Fruit fly (Drosophila melanogaster) whole organism, embryonic: ENCODE data around the gene scramb2.

Source experiments
- ATbp ChIP-seq: fragments of 200-800 bp; sonication (Bioruptor generic); optimal IDR thresholded peaks from 2 replicates; lab custom pipeline; 2017; ENCODE audit warnings: missing biosample characterization, mild to moderate bottlenecking, missing genetic modification characterization, missing genetic modification reagents
- BEAF-32 ChIP-seq: fragments of 200-800 bp; sonication (Bioruptor generic); optimal IDR thresholded peaks from 3 replicates; lab custom pipeline; 2017; ENCODE audit warnings: missing biosample characterization, missing genetic modification characterization, mild to moderate bottlenecking, moderate library complexity, missing genetic modification reagents
- Bgb ChIP-seq: fragments of 200-800 bp; sonication (Bioruptor generic); IDR thresholded peaks from 2 replicates; pipeline ENCODE4 v1.3.6; 2022; ENCODE audit warnings: missing biosample characterization, missing genetic modification characterization; ENCODE audit not compliant: partially characterized antibody
- BtbVII ChIP-seq: fragments of 200-800 bp; sonication (Bioruptor generic); optimal IDR thresholded peaks from 3 replicates; lab custom pipeline; 2017; ENCODE audit warnings: missing biosample characterization, mild to moderate bottlenecking, missing genetic modification characterization
- Bteb2 ChIP-seq: fragments of 200-800 bp; sonication (Bioruptor generic); optimal IDR thresholded peaks from 2 replicates; lab custom pipeline; 2016; ENCODE audit warnings: missing biosample characterization, missing genetic modification characterization
- CG10321 ChIP-seq: fragments of 200-800 bp; sonication (Bioruptor generic); IDR thresholded peaks from 2 replicates; pipeline ENCODE4 v1.3.6; 2022; ENCODE audit warnings: missing biosample characterization, missing genetic modification characterization
- CG15011 ChIP-seq: fragments of 200-800 bp; sonication (Bioruptor generic); optimal IDR thresholded peaks from 3 replicates; lab custom pipeline; 2018; ENCODE audit warnings: missing biosample characterization, mild to moderate bottlenecking, missing genetic modification characterization
- CG15696 ChIP-seq: fragments of 200-800 bp; sonication (Bioruptor generic); optimal IDR thresholded peaks from 2 replicates; lab custom pipeline; 2019; ENCODE audit warnings: missing biosample characterization, mild to moderate bottlenecking, missing genetic modification characterization, moderate library complexity
- CG1647 ChIP-seq: fragments of 200-800 bp; sonication (Bioruptor generic); optimal IDR thresholded peaks from 3 replicates; lab custom pipeline; 2016; ENCODE audit warnings: missing biosample characterization, missing genetic modification characterization
- CG32767 ChIP-seq: fragments of 200-800 bp; sonication (Bioruptor generic); IDR thresholded peaks from 2 replicates; pipeline ENCODE4 v1.3.6; 2022; ENCODE audit warnings: missing biosample characterization, missing genetic modification characterization
- CG33557 ChIP-seq: fragments of 200-800 bp; sonication (Bioruptor generic); optimal IDR thresholded peaks from 2 replicates; lab custom pipeline; 2019; ENCODE audit warnings: missing biosample characterization, mild to moderate bottlenecking, missing genetic modification characterization, moderate library complexity
- CG4282 ChIP-seq: fragments of 200-800 bp; sonication (Bioruptor generic); optimal IDR thresholded peaks from 2 replicates; lab custom pipeline; 2016; ENCODE audit warnings: missing biosample characterization, missing genetic modification characterization
- CG43689 ChIP-seq: fragments of 200-800 bp; sonication (Bioruptor generic); IDR thresholded peaks from 2 replicates; pipeline ENCODE4 v1.3.6; 2022; ENCODE audit warnings: missing biosample characterization, missing genetic modification characterization
- CG5245 ChIP-seq: fragments of 200-800 bp; sonication (Bioruptor generic); optimal IDR thresholded peaks from 3 replicates; lab custom pipeline; 2016; ENCODE audit warnings: missing biosample characterization, missing genetic modification characterization
- CG5953 ChIP-seq: fragments of 200-800 bp; sonication (Bioruptor generic); IDR thresholded peaks from 2 replicates; pipeline ENCODE4 v1.3.6; 2022; ENCODE audit warnings: missing biosample characterization, missing genetic modification characterization
- CG6272 ChIP-seq: fragments of 200-800 bp; sonication (Bioruptor generic); IDR thresholded peaks from 2 replicates; pipeline ENCODE4 v1.3.6; 2022; ENCODE audit warnings: missing biosample characterization, missing genetic modification characterization
- CG6683 ChIP-seq: fragments of 200-800 bp; sonication (Bioruptor generic); optimal IDR thresholded peaks from 2 replicates; lab custom pipeline; 2017; ENCODE audit warnings: missing biosample characterization, mild to moderate bottlenecking, missing genetic modification characterization, missing genetic modification reagents
- Dbx ChIP-seq: fragments of 200-800 bp; sonication (Bioruptor generic); IDR thresholded peaks from 3 replicates; pipeline ENCODE4 v1.3.6; 2022; ENCODE audit warnings: missing biosample characterization, missing genetic modification characterization
- Dip2 ChIP-seq: fragments of 200-800 bp; sonication (Bioruptor generic); IDR thresholded peaks from 2 replicates; pipeline ENCODE4 v1.3.6; 2022; ENCODE audit warnings: missing biosample characterization, missing genetic modification characterization
- Dp ChIP-seq: fragments of 200-800 bp; sonication (Bioruptor generic); optimal IDR thresholded peaks from 2 replicates; lab custom pipeline; 2018; ENCODE audit warnings: missing biosample characterization, mild to moderate bottlenecking, missing genetic modification characterization, moderate library complexity
- ERR ChIP-seq: fragments of 200-800 bp; sonication (Bioruptor generic); optimal IDR thresholded peaks from 2 replicates; lab custom pipeline; 2016; ENCODE audit warnings: missing biosample characterization, missing genetic modification characterization
- Gug ChIP-seq: fragments of 200-800 bp; sonication (Bioruptor generic); IDR thresholded peaks from 4 replicates; pipeline ENCODE4 v1.3.6; 2022; ENCODE audit warnings: missing biosample characterization, missing genetic modification characterization
- HmgZ ChIP-seq: fragments of 200-800 bp; sonication (Bioruptor generic); optimal IDR thresholded peaks from 2 replicates; lab custom pipeline; 2018; ENCODE audit warnings: missing biosample characterization, mild to moderate bottlenecking, missing genetic modification characterization
- Hr3 ChIP-seq: fragments of 200-800 bp; sonication (Bioruptor generic); optimal IDR thresholded peaks from 3 replicates; lab custom pipeline; 2016; ENCODE audit warnings: missing biosample characterization, missing genetic modification characterization
- Kr ChIP-seq: fragments of 200-800 bp; sonication (Bioruptor generic); optimal IDR thresholded peaks from 2 replicates; lab custom pipeline; 2017; ENCODE audit warnings: missing biosample characterization, mild to moderate bottlenecking, missing genetic modification characterization
- MESR4 ChIP-seq: fragments of 200-800 bp; sonication (Bioruptor generic); optimal IDR thresholded peaks from 2 replicates; lab custom pipeline; 2018; ENCODE audit warnings: missing biosample characterization, mild to moderate bottlenecking, missing genetic modification characterization, moderate library complexity
- NC2β ChIP-seq: fragments of 200-800 bp; sonication (Bioruptor generic); optimal IDR thresholded peaks from 2 replicates; lab custom pipeline; 2016; ENCODE audit warnings: missing biosample characterization, missing genetic modification characterization
- Poxn ChIP-seq: fragments of 200-800 bp; sonication (Bioruptor generic); IDR thresholded peaks from 2 replicates; pipeline ENCODE4 v1.3.6; 2022; ENCODE audit warnings: missing biosample characterization, missing genetic modification characterization
- Six4 ChIP-seq: fragments of 200-800 bp; sonication (Bioruptor generic); optimal IDR thresholded peaks from 2 replicates; lab custom pipeline; 2016; ENCODE audit warnings: missing biosample characterization, missing genetic modification characterization
- Sry-β ChIP-seq: fragments of 200-800 bp; sonication (Bioruptor generic); optimal IDR thresholded peaks from 2 replicates; lab custom pipeline; 2018; ENCODE audit warnings: missing biosample characterization, mild to moderate bottlenecking, missing genetic modification characterization, moderate library complexity
- ase ChIP-seq: fragments of 200-800 bp; sonication (Bioruptor generic); IDR thresholded peaks from 3 replicates; pipeline ENCODE4 v1.3.6; 2022; ENCODE audit warnings: missing biosample characterization, missing genetic modification characterization
- bsh ChIP-seq, 2 experiments: fragments of 200-800 bp; sonication (Bioruptor generic); optimal IDR thresholded peaks; 2 replicates each; lab custom pipeline; 2017 to 2018; ENCODE audit warnings: mild to moderate bottlenecking in 2 of 2, missing biosample characterization in 2 of 2, missing genetic modification characterization in 2 of 2, moderate library complexity in 1 of 2
- cad ChIP-seq: fragments of >200 bp; optimal IDR thresholded peaks from 2 replicates; lab custom pipeline; 2017; ENCODE audit warnings: missing biosample characterization, missing genetic modification characterization
- chinmo ChIP-seq: fragments of 200-800 bp; sonication (Bioruptor generic); IDR thresholded peaks from 4 replicates; pipeline ENCODE4 v1.3.6; 2022; ENCODE audit warnings: missing biosample characterization, missing genetic modification characterization; ENCODE audit not compliant: partially characterized antibody
- crp ChIP-seq, 2 experiments: fragments of 200-800 bp; sonication (Bioruptor generic); optimal IDR thresholded peaks; 2 replicates in 1 of 2; 3 replicates in 1 of 2; lab custom pipeline; 2017; ENCODE audit warnings: missing biosample characterization in 2 of 2, missing genetic modification characterization in 2 of 2, mild to moderate bottlenecking in 1 of 2, moderate library complexity in 1 of 2
- dati ChIP-seq: fragments of 200-800 bp; sonication (Bioruptor generic); IDR thresholded peaks from 2 replicates; pipeline ENCODE4 v1.3.6; 2022; ENCODE audit warnings: missing biosample characterization, missing genetic modification characterization
- gcm ChIP-seq: fragments of 200-800 bp; sonication (Bioruptor generic); optimal IDR thresholded peaks from 2 replicates; lab custom pipeline; 2019; ENCODE audit warnings: missing biosample characterization, mild to moderate bottlenecking, missing genetic modification characterization, moderate library complexity
- gcm2 ChIP-seq: fragments of 200-800 bp; sonication (Bioruptor generic); optimal IDR thresholded peaks from 2 replicates; lab custom pipeline; 2016; ENCODE audit warnings: missing biosample characterization, missing genetic modification characterization
- ham ChIP-seq: fragments of 200-800 bp; sonication (Bioruptor generic); IDR thresholded peaks from 2 replicates; pipeline ENCODE4 v1.3.6; 2022; ENCODE audit warnings: missing biosample characterization, missing genetic modification characterization
- jigr1 ChIP-seq: fragments of 200-800 bp; sonication (Bioruptor generic); IDR thresholded peaks from 3 replicates; pipeline ENCODE4 v1.3.6; 2022; ENCODE audit warnings: missing biosample characterization, missing genetic modification characterization
- nom ChIP-seq: fragments of 200-800 bp; sonication (Bioruptor generic); optimal IDR thresholded peaks from 2 replicates; lab custom pipeline; 2017; ENCODE audit warnings: missing biosample characterization, missing genetic modification characterization, mild to moderate bottlenecking, moderate library complexity, missing genetic modification reagents
- odd ChIP-seq: fragments of 200-800 bp; sonication (Bioruptor generic); optimal IDR thresholded peaks from 2 replicates; lab custom pipeline; 2017; ENCODE audit warnings: missing biosample characterization, mild to moderate bottlenecking, missing genetic modification characterization
- run ChIP-seq: fragments of 200-800 bp; sonication (Bioruptor generic); optimal IDR thresholded peaks from 3 replicates; lab custom pipeline; 2018; ENCODE audit warnings: missing biosample characterization, mild to moderate bottlenecking, missing genetic modification characterization
- salm ChIP-seq: fragments of 200-800 bp; sonication (Bioruptor generic); optimal IDR thresholded peaks from 2 replicates; lab custom pipeline; 2018; ENCODE audit warnings: missing biosample characterization, mild to moderate bottlenecking, missing genetic modification characterization
- sens ChIP-seq: fragments of 200-800 bp; sonication (Bioruptor generic); peaks from one replicate; lab custom pipeline; 2016; ENCODE audit warnings: missing biosample characterization, missing genetic modification characterization
- sens-2 ChIP-seq: fragments of 200-800 bp; sonication (Bioruptor generic); IDR thresholded peaks from 2 replicates; pipeline ENCODE4 v1.3.6; 2022; ENCODE audit warnings: missing biosample characterization, missing genetic modification characterization
- slou ChIP-seq: fragments of 200-800 bp; sonication (Bioruptor generic); optimal IDR thresholded peaks from 3 replicates; lab custom pipeline; 2016; ENCODE audit warnings: missing biosample characterization, missing genetic modification characterization
- tap ChIP-seq: fragments of 200-800 bp; optimal IDR thresholded peaks from 3 replicates; lab custom pipeline; 2019; ENCODE audit warnings: missing biosample characterization, mild to moderate bottlenecking, missing genetic modification characterization, moderate library complexity

The scramb2 gene

DNA sequence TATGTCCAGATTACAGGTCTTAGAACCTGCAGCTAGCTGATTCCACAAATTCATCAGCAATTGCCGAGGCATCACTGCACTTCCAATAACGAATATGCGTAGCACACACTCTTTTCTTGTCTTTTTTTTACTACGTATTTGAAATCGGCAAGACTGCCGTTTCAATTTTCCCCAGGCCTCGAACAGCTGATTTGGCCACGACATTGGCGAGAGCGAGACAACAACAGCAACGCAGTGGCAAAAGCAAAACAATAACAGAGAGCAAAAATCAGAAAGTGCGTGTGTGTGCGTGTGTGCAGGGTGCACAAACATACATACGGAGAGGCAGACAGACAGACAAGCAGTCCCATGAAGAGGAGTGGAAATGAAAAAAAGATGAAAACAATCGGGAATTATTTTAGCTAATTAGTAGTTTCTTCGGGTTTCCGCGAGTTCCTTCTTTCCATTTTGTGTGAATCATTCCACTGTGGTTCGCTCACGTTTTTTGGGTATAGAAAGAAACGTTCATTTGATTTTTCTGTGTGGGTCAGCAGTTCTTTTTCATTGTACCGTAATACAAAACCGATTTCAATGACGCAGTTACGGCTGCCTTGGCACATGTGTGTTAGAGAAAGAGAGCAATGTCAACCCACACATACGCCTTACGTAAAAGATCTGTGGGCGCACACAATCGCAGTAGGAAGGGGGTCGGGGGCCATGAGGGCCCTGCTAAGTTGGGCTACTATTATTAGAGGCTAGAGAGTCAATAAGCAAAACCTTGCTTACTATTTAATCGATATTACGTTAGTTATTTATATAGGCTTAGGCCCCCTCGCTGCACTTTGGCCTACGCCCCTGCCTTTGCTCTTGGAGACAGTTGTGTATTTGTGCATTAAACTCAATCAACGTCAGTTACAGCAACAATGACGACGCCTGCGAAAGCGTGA, 13.7 kb upstream of the scramb2 start (continued):
- peak; percentile 98 for TF ChIP-seq ERR
- peak; percentile 95 for TF ChIP-seq salm (tag; lab: Kevin White, UChicago)
- TF ChIP-seq CG1647 (GFP tag; lab: Kevin White, UChicago) = peak; percentile 98
- peak; percentile 99 for TF ChIP-seq jigr1 (GFP tag; lab: Robert Waterston, UW)
- TF ChIP-seq CG4282 (GFP tag; lab: Kevin White, UChicago) = peak; percentile 97
- TF ChIP-seq Dip2 (GFP tag; lab: Robert Waterston, UW) = peak; percentile 76
- TF ChIP-seq Gug (GFP tag; lab: Robert Waterston, UW) = peak; percentile 100
- TF ChIP-seq Bteb2 (GFP tag; lab: Kevin White, UChicago) = peak; percentile 97
- peak; percentile 94 for TF ChIP-seq CG15696
- peak; percentile 96 for TF ChIP-seq CG10321 (GFP tag; lab: Robert Waterston, UW)
- TF ChIP-seq CG33557 (GFP tag; lab: Kevin White, UChicago) = peak; percentile 82
- peak; percentile 96 for TF ChIP-seq Six4 (GFP tag; lab: Kevin White, UChicago)
- peak; percentile 94 for TF ChIP-seq odd
- peak; percentile 97 for TF ChIP-seq Poxn (GFP tag; lab: Robert Waterston, UW)
- TF ChIP-seq BtbVII (GFP tag; lab: Kevin White, UChicago) = peak; percentile 97
- peak; percentile 98 for TF ChIP-seq gcm2 (GFP tag; lab: Kevin White, UChicago)
- peak; percentile 12 for TF ChIP-seq BEAF-32 (GFP tag; lab: Kevin White, UChicago)
- no peak for TF ChIP-seq cad
- peak; percentile 97 for TF ChIP-seq NC2β (GFP tag; lab: Kevin White, UChicago)
- TF ChIP-seq Hr3 (GFP tag; lab: Kevin White, UChicago) = peak; percentile 99
- TF ChIP-seq ham (GFP tag; lab: Robert Waterston, UW) = peak; percentile 97
- peak; percentile 99 for TF ChIP-seq ase (GFP tag; lab: Robert Waterston, UW)
- peak; percentile 100 for TF ChIP-seq sens (GFP tag; lab: Kevin White, UChicago)
- peak; percentile 35 to 84 for TF ChIP-seq crp (GFP tag; optimal IDR thresholded peaks at IDR 0.05; lab: Kevin White, UChicago)
- peak; percentile 46 for TF ChIP-seq Sry-β (GFP tag; lab: Kevin White, UChicago)
- TF ChIP-seq CG6683 = peak; percentile 95
- peak; percentile 98 for TF ChIP-seq sens-2 (GFP tag; lab: Robert Waterston, UW)
- TF ChIP-seq chinmo (GFP tag; lab: Robert Waterston, UW) = peak; percentile 98; the same call in 3 of the 4 replicates
- peak; percentile 99 for TF ChIP-seq CG43689 (GFP tag; lab: Robert Waterston, UW)
- TF ChIP-seq Kr (GFP tag; lab: Kevin White, UChicago) = peak; percentile 49
- TF ChIP-seq gcm (GFP tag; lab: Kevin White, UChicago) = peak; percentile 97
- TF ChIP-seq ATbp (GFP tag; lab: Kevin White, UChicago) = peak; percentile 99
- peak; percentile 96 to 97 for TF ChIP-seq bsh (GFP tag; optimal IDR thresholded peaks at IDR 0.05; lab: Kevin White, UChicago)
- TF ChIP-seq Dbx (GFP tag; lab: Robert Waterston, UW) = peak; percentile 99
- TF ChIP-seq run (tag; lab: Kevin White, UChicago) = peak; percentile 85
- TF ChIP-seq nom (GFP tag; lab: Kevin White, UChicago) = peak; percentile 93
- TF ChIP-seq CG6272 (GFP tag; lab: Robert Waterston, UW) = peak; percentile 99
- TF ChIP-seq HmgZ (tag; lab: Kevin White, UChicago) = peak; percentile 99
- TF ChIP-seq CG15011 = peak; percentile 97
- TF ChIP-seq tap = peak; percentile 97
- TF ChIP-seq Bgb = no peak
- peak; percentile 98 for TF ChIP-seq CG5245 (GFP tag; lab: Kevin White, UChicago)
- peak; percentile 7 for TF ChIP-seq Dp (GFP tag; lab: Kevin White, UChicago)
- TF ChIP-seq dati (GFP tag; lab: Robert Waterston, UW) = peak; percentile 97
- TF ChIP-seq CG32767 (GFP tag; lab: Robert Waterston, UW) = peak; percentile 99
- peak; percentile 66 for TF ChIP-seq MESR4
- peak; percentile 99 for TF ChIP-seq CG5953 (GFP tag; lab: Robert Waterston, UW)
- TF ChIP-seq slou (GFP tag; lab: Kevin White, UChicago) = peak; percentile 95
